Worm (Caenorhabditis elegans) whole organism, midembryonic: Measurements from ENCODE around the gene T28A11.13.

Experiments used
- T22C8.4 ChIP-seq: fragments of 200-800 bp; sonication (Bioruptor generic); IDR thresholded peaks from 2 replicates; pipeline ENCODE4 v1.3.6; 2022; ENCODE audit warnings: missing genetic modification characterization, missing compliant biosample characterization
- cog-1 ChIP-seq: sonication (generic microtip); optimal IDR thresholded peaks from 2 replicates; lab custom pipeline; 2016; ENCODE audit warnings: missing genetic modification characterization, missing compliant biosample characterization
- flt-1 ChIP-seq: fragments of 200-800 bp; sonication (Bioruptor generic); IDR thresholded peaks from 2 replicates; pipeline ENCODE4 v1.3.6; 2022; ENCODE audit warnings: missing genetic modification characterization, missing compliant biosample characterization
- klf-2 ChIP-seq: fragments of 200-800 bp; sonication (Bioruptor generic); conservative IDR thresholded peaks from 2 replicates; pipeline ENCODE4 v1.3.6; 2022; ENCODE audit warnings: missing genetic modification reagents, missing genetic modification characterization, missing compliant biosample characterization
- med-1 ChIP-seq: sonication (generic microtip); optimal IDR thresholded peaks from 2 replicates; lab custom pipeline; 2017; ENCODE audit warnings: missing genetic modification characterization, mild to moderate bottlenecking, missing compliant biosample characterization, antibody characterized with exemption, missing genetic modification reagents; ENCODE audit not compliant: insufficient read depth
- ref-1 ChIP-seq: fragments of 200-800 bp; sonication (Bioruptor generic); conservative IDR thresholded peaks from 2 replicates; pipeline ENCODE4 v1.3.6; 2022; ENCODE audit warnings: missing genetic modification reagents, missing genetic modification characterization, missing compliant biosample characterization
- ztf-23 ChIP-seq: fragments of 200-800 bp; sonication (Bioruptor generic); IDR thresholded peaks from 2 replicates; pipeline ENCODE4 v1.3.6; 2022; ENCODE audit warnings: missing genetic modification reagents, missing genetic modification characterization, missing compliant biosample characterization
- ztf-29 ChIP-seq: fragments of 200-800 bp; sonication (Bioruptor generic); IDR thresholded peaks from 2 replicates; pipeline ENCODE4 v1.3.6; 2022; ENCODE audit warnings: missing genetic modification reagents, missing genetic modification characterization, missing compliant biosample characterization

DNA sequence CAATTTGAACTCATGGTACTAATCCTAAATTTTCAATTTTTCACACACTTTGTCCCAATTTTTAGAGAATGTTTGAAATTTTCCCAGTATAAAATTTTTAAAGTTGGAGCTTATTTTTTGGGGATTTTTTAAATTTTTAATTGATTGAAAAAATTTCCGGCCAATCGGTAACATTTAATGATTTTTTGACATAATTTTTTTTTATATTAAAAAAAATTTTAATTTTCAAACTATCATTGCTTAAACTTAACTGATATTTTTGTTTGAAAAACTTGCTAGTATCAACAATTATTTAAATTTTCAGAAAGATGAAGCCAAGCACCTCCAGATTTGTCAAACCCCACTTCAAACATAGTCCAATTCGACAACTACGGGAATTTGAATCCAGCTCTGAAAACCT is 7.2 kb upstream of the T28A11.13 start, which contains the start of gene T28A11.22:
- TF ChIP-seq flt-1 (GFP tag; lab: Robert Waterston, UW) (no peak), cog-1 (no peak), med-1 (no peak), ref-1 (GFP tag; lab: Robert Waterston, UW) (no peak), T22C8.4 (GFP tag; lab: Robert Waterston, UW) (no peak), ztf-23 (GFP tag; lab: Robert Waterston, UW) (no peak), klf-2 (GFP tag; lab: Robert Waterston, UW) (no peak), ztf-29 (no peak)
